Worm (Caenorhabditis elegans): ENCODE data around the gene sqv-7.

The sqv-7 gene

DNA sequence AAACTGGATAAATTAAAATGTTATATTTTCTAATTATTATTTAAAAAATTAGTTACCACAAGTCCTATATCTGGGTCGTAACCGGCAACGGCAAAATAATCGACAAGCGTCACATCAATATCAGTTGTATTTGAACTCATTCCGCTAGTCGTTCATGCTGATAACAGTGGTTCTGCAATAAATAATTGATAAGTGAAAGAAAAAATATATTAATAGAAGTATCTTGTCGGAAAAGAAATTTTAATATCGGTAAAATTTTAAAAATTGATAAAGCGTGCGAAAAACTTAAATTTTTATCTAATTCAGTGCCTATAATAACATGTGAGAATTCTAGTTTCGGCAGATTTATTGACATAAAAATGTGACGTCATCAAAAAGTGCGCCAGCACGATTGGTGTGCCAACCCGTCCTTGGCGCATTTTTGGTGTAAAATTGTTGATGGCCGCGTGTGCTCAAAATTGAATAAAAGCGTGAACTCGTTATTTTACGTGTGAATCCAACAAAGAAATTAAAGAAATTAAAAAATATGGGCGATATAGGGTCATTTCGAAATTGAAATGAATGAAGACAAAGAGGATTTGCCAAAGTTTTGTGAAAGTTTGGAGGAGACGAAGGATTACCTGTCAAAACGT is 10.0 kb upstream of the sqv-7 start, which contains the start of the genes lst-6 and lst-5 (continued):
- TF ChIP-seq ceh-20 (GFP tag; IDR thresholded peaks at IDR 0.05): no peak
- TF ChIP-seq T20F7.1 (GFP tag; optimal IDR thresholded peaks at IDR 0.05): peak; percentile 70
- TF ChIP-seq ztf-7 (tag; optimal IDR thresholded peaks at IDR 0.05): no peak
- no peak for TF ChIP-seq nhr-237 (tag; optimal IDR thresholded peaks at IDR 0.05)
- no peak for TF ChIP-seq daf-19 (GFP tag; conservative IDR thresholded peaks at IDR 0.05)
- TF ChIP-seq fos-1 (tag; optimal IDR thresholded peaks at IDR 0.05): no peak
- TF ChIP-seq sdz-12 (GFP tag; optimal IDR thresholded peaks at IDR 0.05): no peak
- no peak for TF ChIP-seq mxl-2 (GFP tag; conservative IDR thresholded peaks at IDR 0.05)
- TF ChIP-seq pqm-1 (tag; optimal IDR thresholded peaks at IDR 0.05): peak; percentile 68
- TF ChIP-seq lsy-2 (tag; optimal IDR thresholded peaks at IDR 0.05): peak; percentile 39 to 86
- no peak for TF ChIP-seq ceh-44 (GFP tag; IDR thresholded peaks at IDR 0.05)
- TF ChIP-seq lin-39 (tag; optimal IDR thresholded peaks at IDR 0.05): no peak
- TF ChIP-seq nhr-25 (tag; optimal IDR thresholded peaks at IDR 0.05; ENCODE audit: borderline replicate concordance, insufficient read depth): no peak
- no peak for TF ChIP-seq saeg-2 (GFP tag; IDR thresholded peaks at IDR 0.05)
- TF ChIP-seq nhr-42 (GFP tag; IDR thresholded peaks at IDR 0.05): no peak
- no peak for TF ChIP-seq jun-1 (tag; optimal IDR thresholded peaks at IDR 0.05)
- no peak for TF ChIP-seq nhr-77 (tag; optimal IDR thresholded peaks at IDR 0.05)
- no peak for TF ChIP-seq ceh-62 (tag; optimal IDR thresholded peaks at IDR 0.05)
- TF ChIP-seq mdl-1 (tag; optimal IDR thresholded peaks at IDR 0.05): peak in 1 of 2 experiments; percentile 34
- TF ChIP-seq rbr-2 (tag; optimal IDR thresholded peaks at IDR 0.05): peak; percentile 70
- no peak for TF ChIP-seq ama-1 (optimal IDR thresholded peaks at IDR 0.05)
- no peak for TF ChIP-seq zip-2 (tag; optimal IDR thresholded peaks at IDR 0.05)
- peak; percentile 38; the same call in 1 of the 2 replicates for TF ChIP-seq php-3 (GFP tag; IDR thresholded peaks at IDR 0.05)
- no peak for TF ChIP-seq unc-39 (tag; optimal IDR thresholded peaks at IDR 0.05)
- TF ChIP-seq lin-38 (GFP tag; IDR thresholded peaks at IDR 0.05): peak; percentile 81
- TF ChIP-seq lin-15B (tag; optimal IDR thresholded peaks at IDR 0.05): no peak
- TF ChIP-seq ceh-28 (tag; optimal IDR thresholded peaks at IDR 0.05): no peak
- TF ChIP-seq snpc-1.2 (GFP tag; IDR thresholded peaks at IDR 0.05): no peak
- no peak for TF ChIP-seq Y5F2A.4 (GFP tag; optimal IDR thresholded peaks at IDR 0.05)
- TF ChIP-seq lin-29 (GFP tag; IDR thresholded peaks at IDR 0.05): no peak
- TF ChIP-seq Y75B8A.6 (GFP tag; IDR thresholded peaks at IDR 0.05): no peak
- TF ChIP-seq nhr-28 (tag; optimal IDR thresholded peaks at IDR 0.05): peak; percentile 50
- no peak for TF ChIP-seq vab-7 (GFP tag; IDR thresholded peaks at IDR 0.05)
- no peak for TF ChIP-seq nhr-10 (tag; optimal IDR thresholded peaks at IDR 0.05)
- no peak for TF ChIP-seq egl-27 (tag; optimal IDR thresholded peaks at IDR 0.05)
- TF ChIP-seq mxl-3 (GFP tag; optimal IDR thresholded peaks at IDR 0.05): peak; percentile 19
- no peak for TF ChIP-seq nhr-102 (tag; optimal IDR thresholded peaks at IDR 0.05)
- no peak for TF ChIP-seq zip-11 (GFP tag; IDR thresholded peaks at IDR 0.05)
- no peak for TF ChIP-seq gei-8 (GFP tag; optimal IDR thresholded peaks at IDR 0.05)
- no peak for TF ChIP-seq nhr-76 (tag; optimal IDR thresholded peaks at IDR 0.05)
- TF ChIP-seq attf-4 (tag; optimal IDR thresholded peaks at IDR 0.05): no peak
- TF ChIP-seq spr-3 (GFP tag; optimal IDR thresholded peaks at IDR 0.05): no peak
- TF ChIP-seq spr-1 (tag; optimal IDR thresholded peaks at IDR 0.05): peak; percentile 8
- peak; percentile 62 for TF ChIP-seq aha-1 (tag)
- no peak for TF ChIP-seq duxl-1 (tag; optimal IDR thresholded peaks at IDR 0.05; ENCODE audit: poor library complexity)
- no peak for TF ChIP-seq unc-130 (GFP tag; optimal IDR thresholded peaks at IDR 0.05)
- TF ChIP-seq ZK546.5 (tag; optimal IDR thresholded peaks at IDR 0.05): no peak
- TF ChIP-seq tra-1 (GFP tag; IDR thresholded peaks at IDR 0.05): no peak
- TF ChIP-seq Y105C5A.15 (GFP tag; IDR thresholded peaks at IDR 0.05): no peak
- no peak for TF ChIP-seq lir-3 (tag; optimal IDR thresholded peaks at IDR 0.05)
- TF ChIP-seq nhr-6 (tag; optimal IDR thresholded peaks at IDR 0.05): no peak
- TF ChIP-seq lin-1 (GFP tag; IDR thresholded peaks at IDR 0.05): 0 out of 2 replicates have a peak, but pooled peaks have one; percentile 16
- TF ChIP-seq nhr-11 (tag; optimal IDR thresholded peaks at IDR 0.05): no peak

Data from whole organism, L4 larva.